In the genomic region with DNA sequence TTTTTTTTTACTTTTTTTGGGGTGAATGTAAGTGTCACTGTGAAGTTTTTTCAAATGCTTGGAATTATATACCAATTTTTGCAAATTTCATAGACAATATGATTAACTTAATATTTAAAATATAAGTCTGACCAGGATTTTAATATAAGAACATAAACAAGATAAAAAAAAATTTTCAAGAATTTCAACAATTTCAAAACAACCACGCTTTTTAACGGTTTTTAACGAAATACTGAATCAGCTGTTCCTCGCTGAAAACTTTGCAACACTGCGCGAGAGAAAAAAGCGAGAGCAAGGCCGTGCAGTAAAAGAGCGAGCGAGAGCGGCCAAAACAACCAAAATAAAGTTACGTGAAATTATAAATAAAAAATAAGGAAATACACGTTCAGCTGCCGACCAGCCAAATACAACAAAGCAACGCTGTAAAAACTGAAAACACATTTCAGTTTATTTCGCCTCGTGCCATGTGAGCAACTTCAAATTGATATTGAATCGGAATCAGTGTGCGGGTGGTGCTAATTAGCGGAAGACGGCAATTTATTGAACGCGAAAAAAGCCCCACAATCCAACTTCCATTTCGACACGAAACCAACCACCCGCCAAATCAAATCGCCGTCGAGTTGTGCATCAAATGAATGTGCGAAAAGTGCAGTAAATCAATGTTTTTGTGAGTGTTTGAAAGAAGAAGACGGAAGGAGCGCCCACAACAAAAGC, we compare ENCODE assay signal across 1 fruit fly cellular context.
TF ChIP-seq lines count a peak whose summit lies in the region.

A gene (minus strand): TSS at position 51 of the 714 bp plus-strand sequence.
A gene (minus strand): TSS at position 51 of the 714 bp plus-strand sequence.
A gene (plus strand): TSS at position 302 of the 714 bp plus-strand sequence.

TF ChIP-seq in whole organism, embryonic, 481 proteins besides CTCF, POLR2A, EP300 and RAD21 (continued from another document and continues in another):
- no peak for TF ChIP-seq dysf (GFP tag; IDR thresholded peaks at IDR 0.05; lab: Robert Waterston, UW)
- no peak for TF ChIP-seq CG11723 (GFP tag; optimal IDR thresholded peaks at IDR 0.05; lab: Kevin White, UChicago)
- peak; percentile 54 for TF ChIP-seq sna (GFP tag; IDR thresholded peaks at IDR 0.05; lab: Robert Waterston, UW; ENCODE audit: partially characterized antibody)
- no peak for TF ChIP-seq CG1792 (GFP tag; optimal IDR thresholded peaks at IDR 0.05; lab: Kevin White, UChicago)
- no peak for TF ChIP-seq org-1 (GFP tag; optimal IDR thresholded peaks at IDR 0.05; lab: Kevin White, UChicago)
- no peak for TF ChIP-seq Bteb2 (GFP tag; optimal IDR thresholded peaks at IDR 0.05; lab: Kevin White, UChicago)
- no peak for TF ChIP-seq CG17802 (tag; optimal IDR thresholded peaks at IDR 0.05; lab: Kevin White, UChicago)
- TF ChIP-seq ac (GFP tag; optimal IDR thresholded peaks at IDR 0.05; lab: Kevin White, UChicago), result no peak
- no peak for TF ChIP-seq dati (GFP tag; IDR thresholded peaks at IDR 0.05; lab: Robert Waterston, UW)
- TF ChIP-seq odd (GFP tag; optimal IDR thresholded peaks at IDR 0.05; lab: Kevin White, UChicago), result no peak
- TF ChIP-seq CG4617 (GFP tag; optimal IDR thresholded peaks at IDR 0.05; lab: Kevin White, UChicago; ENCODE audit: borderline replicate concordance), result peak; percentile 8
- no peak for TF ChIP-seq Ptx1 (GFP tag; IDR thresholded peaks at IDR 0.05; lab: Robert Waterston, UW)
- no peak for TF ChIP-seq Poxn (GFP tag; IDR thresholded peaks at IDR 0.05; lab: Robert Waterston, UW)
- TF ChIP-seq Blimp-1 (GFP tag; optimal IDR thresholded peaks at IDR 0.05; lab: Kevin White, UChicago), result no peak
- peak; percentile 29; the same call in 1 of the 2 replicates for TF ChIP-seq CG14441 (GFP tag; IDR thresholded peaks at IDR 0.05; lab: Robert Waterston, UW)
- TF ChIP-seq CG4730 (GFP tag; IDR thresholded peaks at IDR 0.05; lab: Robert Waterston, UW), result no peak
- no peak for TF ChIP-seq sima (GFP tag; optimal IDR thresholded peaks at IDR 0.05; lab: Kevin White, UChicago)
- no peak; the same call in 1 of the 2 replicates for TF ChIP-seq chm (GFP tag; IDR thresholded peaks at IDR 0.05; lab: Robert Waterston, UW)
- TF ChIP-seq CG4328 (GFP tag; optimal IDR thresholded peaks at IDR 0.05; lab: Kevin White, UChicago), result no peak
- peak; percentile 70 for TF ChIP-seq stwl (tag; optimal IDR thresholded peaks at IDR 0.05; lab: Kevin White, UChicago)
- no peak for TF ChIP-seq CG18262 (tag; optimal IDR thresholded peaks at IDR 0.05; lab: Kevin White, UChicago)
- peak; percentile 19 for TF ChIP-seq CG10209 (GFP tag; optimal IDR thresholded peaks at IDR 0.05; lab: Kevin White, UChicago)
- no peak for TF ChIP-seq aop (GFP tag; IDR thresholded peaks at IDR 0.05; lab: Robert Waterston, UW)
- peak in 1 of 2 experiments; percentile 77 for TF ChIP-seq bsh (GFP tag; optimal IDR thresholded peaks at IDR 0.05; lab: Kevin White, UChicago)
- no peak for TF ChIP-seq sens-2 (GFP tag; IDR thresholded peaks at IDR 0.05; lab: Robert Waterston, UW)
- no peak for TF ChIP-seq stc (GFP tag; IDR thresholded peaks at IDR 0.05; lab: Robert Waterston, UW)
- TF ChIP-seq CG10147 (GFP tag; optimal IDR thresholded peaks at IDR 0.05; lab: Kevin White, UChicago), result no peak
- TF ChIP-seq CG18011 (GFP tag; optimal IDR thresholded peaks at IDR 0.05; lab: Kevin White, UChicago), result no peak
- TF ChIP-seq CG17829 (tag; optimal IDR thresholded peaks at IDR 0.05; lab: Kevin White, UChicago), result peak; percentile 29
- no peak for TF ChIP-seq grn (GFP tag; optimal IDR thresholded peaks at IDR 0.05; lab: Kevin White, UChicago)
- peak in 1 of 2 experiments; percentile 87 for TF ChIP-seq Pdp1 (GFP tag; optimal IDR thresholded peaks at IDR 0.05; lab: Kevin White, UChicago)
- TF ChIP-seq p53 (GFP tag; optimal IDR thresholded peaks at IDR 0.05; lab: Kevin White, UChicago), result no peak
- TF ChIP-seq jing (GFP tag; optimal IDR thresholded peaks at IDR 0.05; lab: Kevin White, UChicago), result no peak
- TF ChIP-seq CG11093 (GFP tag; IDR thresholded peaks at IDR 0.05; lab: Robert Waterston, UW), result no peak
- TF ChIP-seq CG1832 (GFP tag; optimal IDR thresholded peaks at IDR 0.05; lab: Kevin White, UChicago), result no peak
- TF ChIP-seq danr (GFP tag; IDR thresholded peaks at IDR 0.05; lab: Robert Waterston, UW), result no peak
- TF ChIP-seq CrebB (tag; optimal IDR thresholded peaks at IDR 0.05; lab: Kevin White, UChicago), result no peak
- no peak for TF ChIP-seq CG2875 (GFP tag; optimal IDR thresholded peaks at IDR 0.05; lab: Kevin White, UChicago)
- no peak for TF ChIP-seq crol (GFP tag; IDR thresholded peaks at IDR 0.05; lab: Robert Waterston, UW)
- no peak for TF ChIP-seq CG11456 (GFP tag; IDR thresholded peaks at IDR 0.05; lab: Robert Waterston, UW)
- TF ChIP-seq Sox102F (GFP tag; optimal IDR thresholded peaks at IDR 0.05; lab: Kevin White, UChicago), result no peak
- TF ChIP-seq sd (tag; optimal IDR thresholded peaks at IDR 0.05; lab: Kevin White, UChicago), result no peak
- TF ChIP-seq chn (GFP tag; optimal IDR thresholded peaks at IDR 0.05; lab: Kevin White, UChicago), result peak; percentile 4
- TF ChIP-seq tup (GFP tag; optimal IDR thresholded peaks at IDR 0.05; lab: Kevin White, UChicago), result no peak
- no peak for TF ChIP-seq sim (GFP tag; IDR thresholded peaks at IDR 0.05; lab: Robert Waterston, UW)
- no peak for TF ChIP-seq nerfin-2 (GFP tag; IDR thresholded peaks at IDR 0.05; lab: Robert Waterston, UW; ENCODE audit: partially characterized antibody)
- TF ChIP-seq Dip3 (GFP tag; optimal IDR thresholded peaks at IDR 0.05; lab: Kevin White, UChicago), result no peak
- no peak for TF ChIP-seq Sry-δ (GFP tag; optimal IDR thresholded peaks at IDR 0.05; lab: Kevin White, UChicago)
- no peak for TF ChIP-seq CG11695 (GFP tag; IDR thresholded peaks at IDR 0.05; lab: Robert Waterston, UW)
- 0 out of 3 replicates have a peak, but pooled peaks have one; percentile 16 for TF ChIP-seq CG16813 (GFP tag; IDR thresholded peaks at IDR 0.05; lab: Robert Waterston, UW; ENCODE audit: partially characterized antibody)
- peak; percentile 22; the same call in 1 of the 2 replicates for TF ChIP-seq Scr (GFP tag; IDR thresholded peaks at IDR 0.05; lab: Robert Waterston, UW; ENCODE audit: partially characterized antibody)
- TF ChIP-seq CG1603 (tag; optimal IDR thresholded peaks at IDR 0.05; lab: Kevin White, UChicago), result no peak
- TF ChIP-seq sug (tag; optimal IDR thresholded peaks at IDR 0.05; lab: Kevin White, UChicago), result peak; percentile 11
- no peak for TF ChIP-seq CoRest (tag; optimal IDR thresholded peaks at IDR 0.05; lab: Kevin White, UChicago)
- TF ChIP-seq CG16779 (GFP tag; IDR thresholded peaks at IDR 0.05; lab: Robert Waterston, UW), result no peak
- TF ChIP-seq CG12769 (tag; optimal IDR thresholded peaks at IDR 0.05; lab: Kevin White, UChicago), result no peak
- peak; percentile 14; the same call in 1 of the 2 replicates for TF ChIP-seq vvl (GFP tag; IDR thresholded peaks at IDR 0.05; lab: Robert Waterston, UW)
- no peak for TF ChIP-seq twi (tag; optimal IDR thresholded peaks at IDR 0.05; lab: Kevin White, UChicago)
- no peak for TF ChIP-seq CG6765 (GFP tag; optimal IDR thresholded peaks at IDR 0.05; lab: Kevin White, UChicago)
- TF ChIP-seq tll (GFP tag; optimal IDR thresholded peaks at IDR 0.05; lab: Kevin White, UChicago), result no peak
- TF ChIP-seq pum (GFP tag; optimal IDR thresholded peaks at IDR 0.05; lab: Kevin White, UChicago), result no peak
- no peak for TF ChIP-seq run (tag; optimal IDR thresholded peaks at IDR 0.05; lab: Kevin White, UChicago)
- TF ChIP-seq Dad (GFP tag; optimal IDR thresholded peaks at IDR 0.05; lab: Kevin White, UChicago), result no peak
- no peak for TF ChIP-seq CG3726 (GFP tag; IDR thresholded peaks at IDR 0.05; lab: Robert Waterston, UW)
- TF ChIP-seq lilli (GFP tag; optimal IDR thresholded peaks at IDR 0.05; lab: Kevin White, UChicago), result no peak
- no peak for TF ChIP-seq H15 (GFP tag; IDR thresholded peaks at IDR 0.05; lab: Robert Waterston, UW)
- no peak for TF ChIP-seq ERR (GFP tag; optimal IDR thresholded peaks at IDR 0.05; lab: Kevin White, UChicago)
- TF ChIP-seq bcd (GFP tag; optimal IDR thresholded peaks at IDR 0.05; lab: Kevin White, UChicago), result no peak
- TF ChIP-seq Hey (tag; optimal IDR thresholded peaks at IDR 0.05; lab: Kevin White, UChicago), result no peak
- no peak for TF ChIP-seq Sin3A (optimal IDR thresholded peaks at IDR 0.05; lab: Kevin White, UChicago)
- TF ChIP-seq CG2120 (GFP tag; optimal IDR thresholded peaks at IDR 0.05; lab: Kevin White, UChicago), result peak; percentile 26
- TF ChIP-seq CG11085 (GFP tag; IDR thresholded peaks at IDR 0.05; lab: Robert Waterston, UW), result no peak
- TF ChIP-seq CG5953 (GFP tag; IDR thresholded peaks at IDR 0.05; lab: Robert Waterston, UW), result no peak
- TF ChIP-seq Fer1 (GFP tag; optimal IDR thresholded peaks at IDR 0.05; lab: Kevin White, UChicago), result peak; percentile 70
- TF ChIP-seq exex (tag; optimal IDR thresholded peaks at IDR 0.05; lab: Kevin White, UChicago), result peak; percentile 32
- TF ChIP-seq CG3065 (GFP tag; optimal IDR thresholded peaks at IDR 0.05; lab: Kevin White, UChicago), result no peak
- no peak for TF ChIP-seq CG31365 (tag; optimal IDR thresholded peaks at IDR 0.05; lab: Kevin White, UChicago)
- TF ChIP-seq CG15696 (tag; optimal IDR thresholded peaks at IDR 0.05; lab: Kevin White, UChicago), result no peak
- TF ChIP-seq Dbx (GFP tag; IDR thresholded peaks at IDR 0.05; lab: Robert Waterston, UW), result no peak
- peak; percentile 32 for TF ChIP-seq CG9797 (GFP tag; optimal IDR thresholded peaks at IDR 0.05; lab: Kevin White, UChicago)
- no peak for TF ChIP-seq btn (GFP tag; optimal IDR thresholded peaks at IDR 0.05; lab: Kevin White, UChicago)
- no peak for TF ChIP-seq pan (optimal IDR thresholded peaks at IDR 0.05; lab: Kevin White, UChicago)
- no peak for TF ChIP-seq pan (GFP tag; optimal IDR thresholded peaks at IDR 0.05 in 1 of 2, IDR thresholded peaks at IDR 0.05 in 1 of 2)
- peak; percentile 71 for TF ChIP-seq Drgx (GFP tag; IDR thresholded peaks at IDR 0.05; lab: Robert Waterston, UW)
- no peak for TF ChIP-seq wor (GFP tag; IDR thresholded peaks at IDR 0.05; lab: Robert Waterston, UW)
- no peak for TF ChIP-seq Mad (GFP tag; optimal IDR thresholded peaks at IDR 0.05; lab: Kevin White, UChicago)
- no peak for TF ChIP-seq CG11247 (GFP tag; IDR thresholded peaks at IDR 0.05; lab: Robert Waterston, UW)
- TF ChIP-seq CG7372 (GFP tag; IDR thresholded peaks at IDR 0.05; lab: Robert Waterston, UW), result no peak
- no peak for TF ChIP-seq D (optimal IDR thresholded peaks at IDR 0.05; lab: Kevin White, UChicago)
- no peak for TF ChIP-seq D (GFP tag; optimal IDR thresholded peaks at IDR 0.05; lab: Kevin White, UChicago)
- no peak for TF ChIP-seq Oaz (GFP tag; IDR thresholded peaks at IDR 0.05; lab: Robert Waterston, UW)
- no peak for TF ChIP-seq maf-S (GFP tag; optimal IDR thresholded peaks at IDR 0.05; lab: Kevin White, UChicago)
- TF ChIP-seq h (optimal IDR thresholded peaks at IDR 0.05; lab: Kevin White, UChicago), result no peak
- TF ChIP-seq CG18476 (GFP tag; optimal IDR thresholded peaks at IDR 0.05; lab: Kevin White, UChicago), result no peak
- peak; percentile 46 for TF ChIP-seq Deaf1 (tag; optimal IDR thresholded peaks at IDR 0.05; lab: Kevin White, UChicago)
- TF ChIP-seq Myb (GFP tag; optimal IDR thresholded peaks at IDR 0.05; lab: Kevin White, UChicago), result peak; percentile 93
- TF ChIP-seq Ets97D (GFP tag; optimal IDR thresholded peaks at IDR 0.05; lab: Kevin White, UChicago), result peak; percentile 34
- TF ChIP-seq CG10267 (tag; optimal IDR thresholded peaks at IDR 0.05; lab: Kevin White, UChicago), result peak; percentile 95
- no peak for TF ChIP-seq dmrt11E (tag; optimal IDR thresholded peaks at IDR 0.05; lab: Kevin White, UChicago)
- TF ChIP-seq Atf3 (GFP tag; optimal IDR thresholded peaks at IDR 0.05; lab: Kevin White, UChicago), result no peak
- peak; percentile 56; the same call in 2 of the 3 replicates for TF ChIP-seq CG34224 (GFP tag; IDR thresholded peaks at IDR 0.05; lab: Robert Waterston, UW; ENCODE audit: partially characterized antibody)
- TF ChIP-seq gcm (GFP tag; optimal IDR thresholded peaks at IDR 0.05; lab: Kevin White, UChicago), result peak; percentile 54
- no peak for TF ChIP-seq tgo (GFP tag; IDR thresholded peaks at IDR 0.05; lab: Robert Waterston, UW)
- no peak for TF ChIP-seq CG7928 (GFP tag; optimal IDR thresholded peaks at IDR 0.05; lab: Kevin White, UChicago)
- no peak for TF ChIP-seq Dref (GFP tag; IDR thresholded peaks at IDR 0.05; lab: Robert Waterston, UW)
- no peak for TF ChIP-seq tin (GFP tag; optimal IDR thresholded peaks at IDR 0.05; lab: Kevin White, UChicago)
- peak; percentile 50 for TF ChIP-seq CG13287 (GFP tag; IDR thresholded peaks at IDR 0.05; lab: Robert Waterston, UW; ENCODE audit: partially characterized antibody)
- no peak for TF ChIP-seq luna (GFP tag; optimal IDR thresholded peaks at IDR 0.05; lab: Kevin White, UChicago)
- no peak for TF ChIP-seq ATbp (GFP tag; optimal IDR thresholded peaks at IDR 0.05; lab: Kevin White, UChicago)
- peak; percentile 37 for TF ChIP-seq CG2116 (GFP tag; optimal IDR thresholded peaks at IDR 0.05; lab: Kevin White, UChicago)
- no peak for TF ChIP-seq CG16815 (GFP tag; optimal IDR thresholded peaks at IDR 0.05; lab: Kevin White, UChicago)
- no peak for TF ChIP-seq ase (GFP tag; IDR thresholded peaks at IDR 0.05; lab: Robert Waterston, UW)
- no peak for TF ChIP-seq CG15073 (GFP tag; optimal IDR thresholded peaks at IDR 0.05; lab: Kevin White, UChicago)
- TF ChIP-seq CG12391 (tag; optimal IDR thresholded peaks at IDR 0.05; lab: Kevin White, UChicago), result no peak
- TF ChIP-seq CG10565 (GFP tag; optimal IDR thresholded peaks at IDR 0.05; lab: Kevin White, UChicago), result no peak
- TF ChIP-seq gsb-n (tag; optimal IDR thresholded peaks at IDR 0.05; lab: Kevin White, UChicago), result no peak
- TF ChIP-seq CG14014 (GFP tag; IDR thresholded peaks at IDR 0.05; lab: Robert Waterston, UW), result no peak
- TF ChIP-seq chinmo (GFP tag; IDR thresholded peaks at IDR 0.05; lab: Robert Waterston, UW; ENCODE audit: partially characterized antibody), result 0 out of 4 replicates have a peak, but pooled peaks have one; percentile 76
- TF ChIP-seq trem (tag; optimal IDR thresholded peaks at IDR 0.05; lab: Kevin White, UChicago), result peak; percentile 18
- TF ChIP-seq CG4404 (GFP tag; IDR thresholded peaks at IDR 0.05; lab: Robert Waterston, UW), result no peak
- TF ChIP-seq nerfin-1 (tag; optimal IDR thresholded peaks at IDR 0.05; lab: Kevin White, UChicago), result no peak
- no peak for TF ChIP-seq dmrt99B (tag; optimal IDR thresholded peaks at IDR 0.05; lab: Kevin White, UChicago)
- TF ChIP-seq CG17612 (GFP tag; IDR thresholded peaks at IDR 0.05; lab: Robert Waterston, UW), result no peak
- TF ChIP-seq CG6175 (GFP tag; IDR thresholded peaks at IDR 0.05; lab: Robert Waterston, UW), result no peak
- no peak for TF ChIP-seq Camta (GFP tag; optimal IDR thresholded peaks at IDR 0.05; lab: Kevin White, UChicago)
- TF ChIP-seq Nf-YA (GFP tag; IDR thresholded peaks at IDR 0.05; lab: Robert Waterston, UW), result no peak
- no peak for TF ChIP-seq schlank (tag; optimal IDR thresholded peaks at IDR 0.05; lab: Kevin White, UChicago)
